Fruit fly (Drosophila melanogaster): ENCODE measurements around the gene GstD2.
A peak's percentile ranks its signal among the peaks of the same experiment; 100 is the strongest.

Gene GstD2

dm6 chr3R:12381130-12381700 lies 9.4 kb downstream of the GstD2 start:
- TF ChIP-seq CG13204 (GFP tag; optimal IDR thresholded peaks at IDR 0.05) (no peak), Pif1B (GFP tag; optimal IDR thresholded peaks at IDR 0.05) (no peak), CG32121 (GFP tag; IDR thresholded peaks at IDR 0.05) (peak; percentile 58; the same call in 1 of the 2 replicates), CG10348 (GFP tag; IDR thresholded peaks at IDR 0.05) (no peak), CG17806 (tag; optimal IDR thresholded peaks at IDR 0.05) (no peak), gl (tag; optimal IDR thresholded peaks at IDR 0.05) (no peak), CG8159 (tag; optimal IDR thresholded peaks at IDR 0.05) (no peak), fd96Ca (GFP tag; IDR thresholded peaks at IDR 0.05) (no peak; the same call in 2 of the 3 replicates), Snoo (tag; optimal IDR thresholded peaks at IDR 0.05) (no peak), CG34367 (tag; optimal IDR thresholded peaks at IDR 0.05) (no peak), CG14655 (GFP tag; optimal IDR thresholded peaks at IDR 0.05) (peak; percentile 69), EcR (GFP tag; optimal IDR thresholded peaks at IDR 0.05) (peak; percentile 58), rn (GFP tag; IDR thresholded peaks at IDR 0.05) (no peak), CG9948 (tag; optimal IDR thresholded peaks at IDR 0.05) (no peak), Pif1A (GFP tag; optimal IDR thresholded peaks at IDR 0.05) (no peak), CG12605 (GFP tag; IDR thresholded peaks at IDR 0.05) (no peak; the same call in 1 of the 2 replicates), CG4496 (GFP tag; IDR thresholded peaks at IDR 0.05) (peak; percentile 67), CG15710 (tag; optimal IDR thresholded peaks at IDR 0.05) (no peak), Ets98B (GFP tag; IDR thresholded peaks at IDR 0.05) (peak; percentile 55; the same call in 1 of the 2 replicates), D1 (tag; optimal IDR thresholded peaks at IDR 0.05) (no peak), CG8301 (tag; optimal IDR thresholded peaks at IDR 0.05) (peak; percentile 73)

DNA sequence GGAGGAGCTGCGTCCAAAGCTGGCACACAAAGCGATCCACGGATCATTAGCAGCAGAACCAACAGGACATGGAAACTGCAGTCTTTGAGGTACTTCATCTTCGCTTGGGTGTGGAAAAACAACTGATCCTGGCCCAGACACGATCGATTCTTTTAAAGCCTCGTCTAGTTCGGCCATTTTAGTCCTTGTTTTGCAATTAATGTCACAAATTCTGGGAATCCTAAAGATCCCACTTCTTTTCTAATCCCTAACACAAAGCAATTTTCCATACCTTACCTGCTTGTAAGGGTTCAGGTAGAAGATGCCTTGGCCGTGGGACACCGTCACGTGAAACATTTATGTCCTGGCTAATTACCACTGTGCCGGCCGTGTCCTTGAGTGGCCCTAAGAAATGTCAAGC lies 10.8 kb downstream of the GstD2 start, which contains the start of gene CG10035:
TSS of gene CG10035 (minus strand) at position 129 of the 400 bp plus-strand sequence.
- TF ChIP-seq CG14655 (GFP tag; optimal IDR thresholded peaks at IDR 0.05), result no peak

- TF ChIP-seq CG9948 (tag; optimal IDR thresholded peaks at IDR 0.05) (no peak), CG10348 (GFP tag; IDR thresholded peaks at IDR 0.05) (no peak), CG14655 (GFP tag; optimal IDR thresholded peaks at IDR 0.05) (no peak), CG4496 (GFP tag; IDR thresholded peaks at IDR 0.05) (no peak), CG12605 (GFP tag; IDR thresholded peaks at IDR 0.05) (no peak), CG15710 (tag; optimal IDR thresholded peaks at IDR 0.05) (no peak), Pif1A (GFP tag; optimal IDR thresholded peaks at IDR 0.05) (no peak), EcR (GFP tag; optimal IDR thresholded peaks at IDR 0.05) (no peak), CG17806 (tag; optimal IDR thresholded peaks at IDR 0.05) (no peak), fd96Ca (GFP tag; IDR thresholded peaks at IDR 0.05) (no peak), Pif1B (GFP tag; optimal IDR thresholded peaks at IDR 0.05) (no peak), gl (tag; optimal IDR thresholded peaks at IDR 0.05) (no peak), rn (GFP tag; IDR thresholded peaks at IDR 0.05) (no peak), CG8301 (tag; optimal IDR thresholded peaks at IDR 0.05) (no peak), D1 (tag; optimal IDR thresholded peaks at IDR 0.05) (no peak), CG8159 (tag; optimal IDR thresholded peaks at IDR 0.05) (no peak)
Observed at dm6 chr3R:12383036-12383435, 11.3 kb downstream of the GstD2 start, which contains the start of gene GstD11. GstD11 (plus strand) TSS chr3R:12383336.

- TF ChIP-seq CG13204 (GFP tag; optimal IDR thresholded peaks at IDR 0.05) (no peak), Pif1A (GFP tag; optimal IDR thresholded peaks at IDR 0.05) (no peak), D1 (tag; optimal IDR thresholded peaks at IDR 0.05) (peak; percentile 71)
Observed at dm6 chr3R:12383784-12384183, 12.0 kb downstream of the GstD2 start.

DNA sequence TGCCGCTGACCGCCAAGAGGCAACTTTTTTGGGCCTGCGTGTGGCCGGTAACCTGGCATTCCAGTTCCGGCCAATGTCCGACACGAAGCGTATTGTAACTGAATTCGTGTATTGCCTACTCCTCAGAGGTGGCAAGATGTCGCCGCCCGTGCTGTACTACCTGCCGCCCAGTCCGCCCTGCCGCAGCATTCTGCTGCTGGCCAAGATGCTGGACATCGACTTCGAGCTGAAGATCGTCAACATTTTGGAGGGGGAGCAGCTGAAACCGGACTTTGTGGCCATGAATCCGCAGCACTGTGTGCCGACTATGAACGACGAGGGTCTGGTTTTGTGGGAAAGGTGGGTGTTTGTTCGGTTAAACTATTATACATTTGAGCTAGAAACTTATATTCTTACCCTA lies 12.5 kb downstream of the GstD2 start:
- no peak for TF ChIP-seq Pif1B (GFP tag; optimal IDR thresholded peaks at IDR 0.05)
- TF ChIP-seq CG4496 (GFP tag; IDR thresholded peaks at IDR 0.05), result peak; percentile 84
- peak; percentile 12; the same call in 1 of the 2 replicates for TF ChIP-seq Ets98B (GFP tag; IDR thresholded peaks at IDR 0.05)
- no peak for TF ChIP-seq CG8159 (tag; optimal IDR thresholded peaks at IDR 0.05)

DNA sequence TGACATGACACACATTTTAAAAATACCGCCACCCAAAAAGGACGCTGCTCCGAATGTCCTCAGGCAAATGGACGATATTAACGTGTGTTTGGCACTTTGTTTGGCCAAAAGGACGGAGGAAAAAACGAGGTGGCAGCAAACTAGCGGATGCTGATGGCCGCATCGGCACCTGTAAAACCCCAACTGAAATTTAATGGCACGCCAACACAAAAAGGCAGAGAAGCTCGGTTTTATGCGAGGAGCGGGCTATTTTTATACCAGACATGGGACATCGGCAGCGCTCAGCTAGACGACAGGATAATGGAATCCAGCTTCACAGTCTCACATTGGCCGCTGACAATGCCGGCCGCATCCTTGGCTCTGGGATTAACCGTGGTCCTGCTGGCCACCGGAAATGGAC lies 14.2 kb downstream of the GstD2 start, which contains the start of gene Sol1:
TSS of gene Sol1 (plus strand) at position 301 of the 400 bp plus-strand sequence.
- TF ChIP-seq fd96Ca (GFP tag; IDR thresholded peaks at IDR 0.05) (no peak), EcR (GFP tag; optimal IDR thresholded peaks at IDR 0.05) (no peak), D1 (tag; optimal IDR thresholded peaks at IDR 0.05) (no peak), CG17806 (tag; optimal IDR thresholded peaks at IDR 0.05) (no peak)

dm6 chr3R:12386965-12387364 lies 15.2 kb downstream of the GstD2 start, which contains the start of gene CG33098:
CG33098 (plus strand) TSS chr3R:12387188.
- TF ChIP-seq D1 (tag; optimal IDR thresholded peaks at IDR 0.05) (no peak), fd96Ca (GFP tag; IDR thresholded peaks at IDR 0.05) (no peak), CG17806 (tag; optimal IDR thresholded peaks at IDR 0.05) (no peak), CG32121 (GFP tag; IDR thresholded peaks at IDR 0.05) (no peak), CG9948 (tag; optimal IDR thresholded peaks at IDR 0.05) (no peak)
